Worm (Caenorhabditis elegans) whole organism, young adult: ENCODE data around the gene ttr-45.

Experiments used
- D2030.7 ChIP-seq: fragments of 200-800 bp; sonication (Bioruptor generic); IDR thresholded peaks from 2 replicates; pipeline ENCODE4 v1.3.6; 2022; ENCODE audit warnings: missing genetic modification reagents, missing genetic modification characterization, missing compliant biosample characterization
- F22D6.2 ChIP-seq: sonication (generic microtip); optimal IDR thresholded peaks from 2 replicates; lab custom pipeline; 2016; ENCODE audit warnings: mild to moderate bottlenecking, missing genetic modification characterization, missing compliant biosample characterization
- F33H1.4 ChIP-seq: fragments of 200-800 bp; sonication (Bioruptor generic); IDR thresholded peaks from 2 replicates; pipeline ENCODE4 v1.3.6; 2022; ENCODE audit warnings: missing genetic modification reagents, missing genetic modification characterization, missing compliant biosample characterization
- F37B4.10 ChIP-seq: fragments of 200-800 bp; sonication (Bioruptor generic); IDR thresholded peaks from 2 replicates; pipeline ENCODE4 v1.3.6; 2022; ENCODE audit warnings: missing genetic modification characterization, missing compliant biosample characterization
- F39B2.1 ChIP-seq: fragments of 200-800 bp; sonication (Bioruptor generic); IDR thresholded peaks from 2 replicates; pipeline ENCODE4 v1.3.6; 2022; ENCODE audit warnings: missing genetic modification reagents, missing genetic modification characterization, missing compliant biosample characterization
- F55B11.4 ChIP-seq: sonication (generic microtip); optimal IDR thresholded peaks from 2 replicates; lab custom pipeline; 2016; ENCODE audit warnings: missing compliant biosample characterization, missing genetic modification characterization, borderline replicate concordance; ENCODE audit not compliant: insufficient read depth
- F57C9.4 ChIP-seq: sonication (generic microtip); optimal IDR thresholded peaks from 2 replicates; lab custom pipeline; 2017; ENCODE audit warnings: mild to moderate bottlenecking, missing genetic modification characterization, missing compliant biosample characterization
- K12H6.12 ChIP-seq: fragments of 200-800 bp; sonication (Bioruptor generic); optimal IDR thresholded peaks from 2 replicates; lab custom pipeline; 2018; ENCODE audit warnings: mild to moderate bottlenecking, missing genetic modification characterization, missing compliant biosample characterization
- Y56A3A.18 ChIP-seq: fragments of 200-800 bp; sonication (Bioruptor generic); IDR thresholded peaks from 2 replicates; pipeline ENCODE4 v1.3.6; 2022; ENCODE audit warnings: missing genetic modification reagents, missing genetic modification characterization, missing compliant biosample characterization
- Y67H2A.10 ChIP-seq: fragments of 200-800 bp; sonication (Bioruptor generic); conservative IDR thresholded peaks from 2 replicates; pipeline ENCODE4 v1.3.6; 2022; ENCODE audit warnings: missing genetic modification reagents, missing genetic modification characterization, missing compliant biosample characterization
- Y79H2A.3 ChIP-seq: fragments of 200-800 bp; sonication (Bioruptor generic); conservative IDR thresholded peaks from 2 replicates; pipeline ENCODE4 v1.3.6; 2022; ENCODE audit warnings: missing genetic modification reagents, missing genetic modification characterization, missing compliant biosample characterization
- akir-1 ChIP-seq: fragments of 200-800 bp; sonication (Bioruptor generic); optimal IDR thresholded peaks from 2 replicates; lab custom pipeline; 2018; ENCODE audit warnings: mild to moderate bottlenecking, missing genetic modification characterization, moderate library complexity, missing compliant biosample characterization
- athp-1 ChIP-seq: sonication (generic microtip); optimal IDR thresholded peaks from 2 replicates; lab custom pipeline; 2017; ENCODE audit warnings: mild to moderate bottlenecking, missing genetic modification characterization, missing compliant biosample characterization
- attf-3 ChIP-seq: fragments of 200-800 bp; sonication (Bioruptor generic); conservative IDR thresholded peaks from 2 replicates; pipeline ENCODE4 v1.3.6; 2022; ENCODE audit warnings: missing genetic modification reagents, missing genetic modification characterization, missing compliant biosample characterization
- ceh-27 ChIP-seq: fragments of 200-800 bp; sonication (Bioruptor generic); optimal IDR thresholded peaks from 2 replicates; lab custom pipeline; 2018; ENCODE audit warnings: mild to moderate bottlenecking, missing genetic modification characterization, moderate library complexity, missing compliant biosample characterization
- ceh-40 ChIP-seq: fragments of 200-800 bp; sonication (Bioruptor generic); IDR thresholded peaks from 2 replicates; pipeline ENCODE4 v1.3.6; 2022; ENCODE audit warnings: missing genetic modification characterization, missing compliant biosample characterization
- ceh-58 ChIP-seq: fragments of 200-800 bp; sonication (Bioruptor generic); IDR thresholded peaks from 2 replicates; pipeline ENCODE4 v1.3.6; 2022; ENCODE audit warnings: missing genetic modification characterization, missing compliant biosample characterization
- ceh-79 ChIP-seq: sonication (generic microtip); optimal IDR thresholded peaks from 2 replicates; lab custom pipeline; 2017; ENCODE audit warnings: mild to moderate bottlenecking, missing genetic modification characterization, missing compliant biosample characterization
- dpff-1 ChIP-seq: sonication (generic microtip); optimal IDR thresholded peaks from 2 replicates; lab custom pipeline; 2017; ENCODE audit warnings: mild to moderate bottlenecking, missing genetic modification characterization, missing compliant biosample characterization
- efl-1 ChIP-seq: fragments of 150-350 bp; optimal IDR thresholded peaks from 2 replicates; lab custom pipeline; 2014; ENCODE audit warnings: missing biosample characterization, missing genetic modification reagents, missing genetic modification characterization
- egrh-3 ChIP-seq: fragments of 200-800 bp; sonication (Bioruptor generic); IDR thresholded peaks from 2 replicates; pipeline ENCODE4 v1.3.6; 2022; ENCODE audit warnings: missing genetic modification reagents, missing genetic modification characterization, missing compliant biosample characterization
- fkh-3 ChIP-seq: sonication (generic microtip); optimal IDR thresholded peaks from 2 replicates; lab custom pipeline; 2016; ENCODE audit warnings: mild to moderate bottlenecking, missing genetic modification characterization, missing compliant biosample characterization
- gei-17 ChIP-seq: fragments of 200-800 bp; sonication (Bioruptor generic); optimal IDR thresholded peaks from 2 replicates; lab custom pipeline; 2018; ENCODE audit warnings: mild to moderate bottlenecking, missing genetic modification characterization, missing compliant biosample characterization
- hlh-26 ChIP-seq: fragments of 200-800 bp; sonication (Bioruptor generic); conservative IDR thresholded peaks from 2 replicates; pipeline ENCODE4 v1.3.6; 2022; ENCODE audit warnings: missing genetic modification reagents, missing genetic modification characterization, missing compliant biosample characterization
- hmg-20 ChIP-seq: fragments of 200-800 bp; sonication (Bioruptor generic); IDR thresholded peaks from 2 replicates; pipeline ENCODE4 v1.3.6; 2022; ENCODE audit warnings: missing genetic modification reagents, missing genetic modification characterization, missing compliant biosample characterization
- let-607 ChIP-seq, 2 experiments: fragments of 200-800 bp in 1 of 2; sonication (Bioruptor generic) in 1 of 2; sonication (generic microtip) in 1 of 2; optimal IDR thresholded peaks; 2 replicates each; lab custom pipeline; 2016 to 2018; ENCODE audit warnings: mild to moderate bottlenecking in 2 of 2, missing compliant biosample characterization in 2 of 2, missing genetic modification characterization in 2 of 2, moderate library complexity in 2 of 2, missing genotype in 1 of 2
- lin-26 ChIP-seq: fragments of 200-800 bp; sonication (Bioruptor generic); IDR thresholded peaks from 2 replicates; pipeline ENCODE4 v1.3.6; 2022; ENCODE audit warnings: missing genetic modification reagents, missing genetic modification characterization, missing compliant biosample characterization
- lsy-27 ChIP-seq: sonication (generic microtip); optimal IDR thresholded peaks from 2 replicates; lab custom pipeline; 2017; ENCODE audit warnings: missing genetic modification characterization, mild to moderate bottlenecking, missing compliant biosample characterization, antibody characterized with exemption, missing genotype, borderline replicate concordance; ENCODE audit not compliant: insufficient read depth
- madf-10 ChIP-seq: sonication (generic microtip); optimal IDR thresholded peaks from 2 replicates; lab custom pipeline; 2016; ENCODE audit warnings: mild to moderate bottlenecking, missing genetic modification characterization, missing compliant biosample characterization
- madf-3 ChIP-seq: fragments of 200-800 bp; sonication (Bioruptor generic); IDR thresholded peaks from 2 replicates; pipeline ENCODE4 v1.3.6; 2022; ENCODE audit warnings: missing genetic modification reagents, missing genetic modification characterization, missing compliant biosample characterization
- mel-28 ChIP-seq: sonication (generic microtip); optimal IDR thresholded peaks from 2 replicates; lab custom pipeline; 2016; ENCODE audit warnings: borderline replicate concordance, mild to moderate bottlenecking, missing genetic modification characterization, missing compliant biosample characterization
- mxl-1 ChIP-seq: sonication (generic microtip); optimal IDR thresholded peaks from 2 replicates; lab custom pipeline; 2016; ENCODE audit warnings: missing genetic modification characterization, missing compliant biosample characterization
- nfyb-1 ChIP-seq: fragments of 200-800 bp; sonication (Bioruptor generic); IDR thresholded peaks from 2 replicates; pipeline ENCODE4 v1.3.6; 2022; ENCODE audit warnings: missing genetic modification reagents, missing genetic modification characterization, missing compliant biosample characterization
- nhr-120 ChIP-seq: fragments of 200-800 bp; sonication (Bioruptor generic); IDR thresholded peaks from 2 replicates; pipeline ENCODE4 v1.3.6; 2022; ENCODE audit warnings: missing genetic modification characterization, missing compliant biosample characterization
- nhr-80 ChIP-seq: sonication (generic microtip); optimal IDR thresholded peaks from 2 replicates; lab custom pipeline; 2016; ENCODE audit warnings: missing genetic modification characterization, missing compliant biosample characterization
- nhr-90 ChIP-seq: sonication (generic microtip); optimal IDR thresholded peaks from 2 replicates; lab custom pipeline; 2016; ENCODE audit warnings: missing genotype, mild to moderate bottlenecking, missing genetic modification characterization, missing compliant biosample characterization
- sea-2 ChIP-seq: fragments of 200-800 bp; sonication (Bioruptor generic); IDR thresholded peaks from 2 replicates; pipeline ENCODE4 v1.3.6; 2022; ENCODE audit warnings: missing genetic modification characterization, missing compliant biosample characterization
- snpc-3.4 ChIP-seq: sonication (generic microtip); optimal IDR thresholded peaks from 2 replicates; lab custom pipeline; 2017; ENCODE audit warnings: missing genetic modification characterization, mild to moderate bottlenecking, missing compliant biosample characterization, antibody characterized with exemption, moderate library complexity, missing genotype, missing genetic modification reagents
- snpc-4 ChIP-seq, 5 experiments: fragments of 150-350 bp in 1 of 5; sonication (generic microtip) in 4 of 5; optimal IDR thresholded peaks; 2 replicates each; lab custom pipeline; 2014 to 2018; ENCODE audit warnings: missing genetic modification characterization in 5 of 5, missing biosample characterization in 3 of 5, antibody characterized with exemption in 2 of 5, mild to moderate bottlenecking in 2 of 5, missing compliant biosample characterization in 2 of 5, missing genotype in 2 of 5, moderate library complexity in 2 of 5, missing genetic modification reagents in 1 of 5
- tbp1 ChIP-seq: fragments of 200-800 bp; sonication (Bioruptor generic); optimal IDR thresholded peaks from 2 replicates; lab custom pipeline; 2018; ENCODE audit warnings: mild to moderate bottlenecking, missing genetic modification characterization, missing compliant biosample characterization
- unc-130 ChIP-seq: sonication (generic microtip); optimal IDR thresholded peaks from 2 replicates; lab custom pipeline; 2016; ENCODE audit warnings: missing genetic modification reagents, missing genetic modification characterization, missing compliant biosample characterization
- unc-62 ChIP-seq: fragments of 150-350 bp; optimal IDR thresholded peaks from 2 replicates; lab custom pipeline; 2014; ENCODE audit warnings: missing biosample characterization, missing genetic modification reagents, missing genetic modification characterization
- ztf-18 ChIP-seq: sonication (generic microtip); optimal IDR thresholded peaks from 2 replicates; lab custom pipeline; 2016; ENCODE audit warnings: missing genotype, mild to moderate bottlenecking, missing genetic modification characterization, missing compliant biosample characterization
- ztf-22 ChIP-seq: fragments of 200-800 bp; sonication (Bioruptor generic); optimal IDR thresholded peaks from 2 replicates; lab custom pipeline; 2018; ENCODE audit warnings: mild to moderate bottlenecking, missing genetic modification characterization, moderate library complexity, missing compliant biosample characterization
- ztf-25 ChIP-seq: fragments of 200-800 bp; sonication (Bioruptor generic); IDR thresholded peaks from 2 replicates; pipeline ENCODE4 v1.3.6; 2022; ENCODE audit warnings: missing genetic modification reagents, missing genetic modification characterization, missing compliant biosample characterization
- ztf-6 ChIP-seq: fragments of 200-800 bp; sonication (Bioruptor generic); IDR thresholded peaks from 2 replicates; pipeline ENCODE4 v1.3.6; 2022; ENCODE audit warnings: missing genetic modification reagents, missing genetic modification characterization, missing compliant biosample characterization

ttr-45 gene

DNA sequence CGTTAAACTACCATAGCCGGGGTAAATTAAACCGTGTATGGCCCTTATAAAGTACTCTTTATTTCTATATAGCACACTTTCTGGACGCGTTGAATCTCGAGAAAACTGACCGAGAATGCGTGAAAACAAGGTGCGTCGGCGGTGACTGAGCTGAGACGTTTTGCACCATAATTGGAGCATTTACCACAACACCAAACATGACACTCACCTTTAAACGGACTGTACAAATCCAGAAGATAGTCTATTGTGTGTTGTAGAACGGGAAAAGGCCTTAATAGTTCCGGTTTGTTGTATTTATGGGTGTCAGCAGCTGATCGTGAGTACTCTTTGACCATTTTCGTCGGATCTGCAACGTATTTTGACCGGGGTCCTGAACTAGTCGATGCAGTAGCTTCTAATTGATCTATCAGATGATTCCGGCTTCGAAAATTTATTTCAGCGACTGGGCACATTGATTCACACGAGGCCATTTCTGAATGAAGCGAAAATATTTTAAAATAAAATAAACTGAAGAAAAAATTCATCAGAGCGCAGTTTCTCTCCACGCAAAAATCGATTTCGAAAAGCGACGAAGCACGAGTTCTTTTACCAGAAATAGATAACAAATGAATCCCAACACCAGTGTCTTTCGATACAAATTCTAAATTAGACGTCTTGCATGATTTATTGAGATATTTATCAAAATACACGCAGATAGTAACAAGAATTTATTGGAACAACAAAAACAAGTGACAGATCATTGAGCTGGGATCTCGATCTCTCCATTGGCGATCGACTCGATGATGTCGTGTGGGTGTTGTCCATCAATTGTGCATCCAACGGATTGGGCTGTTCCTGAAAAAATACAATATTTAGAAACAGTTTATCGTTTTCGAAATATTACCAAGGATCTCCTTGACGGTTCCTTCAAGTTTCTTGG, 14.8 kb upstream of the ttr-45 start, which contains the start of gene tag-115 (continued):
- no peak for TF ChIP-seq attf-3 (GFP tag; lab: Robert Waterston, UW)
- no peak for TF ChIP-seq F37B4.10
- TF ChIP-seq hlh-26 (GFP tag; lab: Robert Waterston, UW): no peak
- no peak for TF ChIP-seq F57C9.4 (tag; lab: Kevin White, UChicago)
- TF ChIP-seq ceh-40 (GFP tag; lab: Robert Waterston, UW): no peak
- TF ChIP-seq nfyb-1 (GFP tag; lab: Robert Waterston, UW): peak; percentile 82
- TF ChIP-seq fkh-3 (tag; lab: Kevin White, UChicago): peak; percentile 49
- no peak for TF ChIP-seq mel-28
- TF ChIP-seq unc-130 (GFP tag; lab: Kevin White, UChicago): peak; percentile 63
- TF ChIP-seq ceh-79 (tag; lab: Kevin White, UChicago): no peak
- no peak for TF ChIP-seq unc-62 (GFP tag; lab: Kevin White, UChicago)
- peak; percentile 70 for TF ChIP-seq madf-3 (GFP tag; lab: Robert Waterston, UW)
- no peak for TF ChIP-seq sea-2
- peak; percentile 18 for TF ChIP-seq athp-1
- no peak for TF ChIP-seq gei-17
- TF ChIP-seq nhr-120 (GFP tag; lab: Robert Waterston, UW): no peak
- no peak for TF ChIP-seq Y67H2A.10
- peak in 1 of 2 experiments; percentile 69 for TF ChIP-seq let-607 (tag; optimal IDR thresholded peaks at IDR 0.05; lab: Kevin White, UChicago)
- no peak for TF ChIP-seq lsy-27 (tag; lab: Kevin White, UChicago)
- TF ChIP-seq ceh-27 (GFP tag; lab: Kevin White, UChicago): no peak
- 0 out of 2 replicates have a peak, but pooled peaks have one; percentile 18 for TF ChIP-seq hmg-20 (GFP tag; lab: Robert Waterston, UW)
- peak; percentile 80; the same call in 1 of the 2 replicates for TF ChIP-seq F39B2.1
- no peak for TF ChIP-seq F22D6.2 (tag; lab: Kevin White, UChicago)
- TF ChIP-seq mxl-1 (tag; lab: Kevin White, UChicago): peak; percentile 41
- no peak for TF ChIP-seq nhr-80
- no peak for TF ChIP-seq ztf-22 (GFP tag; lab: Kevin White, UChicago)
- TF ChIP-seq ztf-18: peak; percentile 16
- TF ChIP-seq Y79H2A.3 (GFP tag; lab: Robert Waterston, UW): no peak
- no peak for TF ChIP-seq madf-10
- no peak for TF ChIP-seq ztf-25
- TF ChIP-seq lin-26 (GFP tag; lab: Robert Waterston, UW): peak; percentile 85
- TF ChIP-seq dpff-1 (tag; lab: Kevin White, UChicago): no peak
- TF ChIP-seq Y56A3A.18 (GFP tag; lab: Robert Waterston, UW): no peak
- no peak for TF ChIP-seq egrh-3 (GFP tag; lab: Robert Waterston, UW)
- no peak for TF ChIP-seq akir-1 (GFP tag; lab: Kevin White, UChicago)
- TF ChIP-seq K12H6.12 (tag; lab: Kevin White, UChicago): no peak
- peak; percentile 1 for TF ChIP-seq nhr-90 (tag; lab: Kevin White, UChicago)
- TF ChIP-seq F33H1.4 (GFP tag; lab: Robert Waterston, UW): no peak; the same call in none of the 2 replicates
- no peak for TF ChIP-seq F55B11.4 (tag; lab: Kevin White, UChicago)
- TF ChIP-seq tbp1: peak; percentile 69
- TF ChIP-seq efl-1 (GFP tag; lab: Kevin White, UChicago): peak; percentile 6
- peak; percentile 43; the same call in 1 of the 2 replicates for TF ChIP-seq D2030.7 (GFP tag; lab: Robert Waterston, UW)
- TF ChIP-seq ceh-58 (GFP tag; lab: Robert Waterston, UW): peak; percentile 36; the same call in 1 of the 2 replicates
- peak; percentile 66 for TF ChIP-seq snpc-3.4 (tag; lab: Kevin White, UChicago)
- no peak for TF ChIP-seq ztf-6 (GFP tag; lab: Robert Waterston, UW)
- TF ChIP-seq snpc-4 (GFP tag; optimal IDR thresholded peaks at IDR 0.05; lab: Kevin White, UChicago): peak; percentile 83
- TF ChIP-seq snpc-4 (tag; optimal IDR thresholded peaks at IDR 0.05; lab: Kevin White, UChicago): peak in 3 of 4 experiments; percentile 56 to 69 (median 64)
